In the genomic region with DNA sequence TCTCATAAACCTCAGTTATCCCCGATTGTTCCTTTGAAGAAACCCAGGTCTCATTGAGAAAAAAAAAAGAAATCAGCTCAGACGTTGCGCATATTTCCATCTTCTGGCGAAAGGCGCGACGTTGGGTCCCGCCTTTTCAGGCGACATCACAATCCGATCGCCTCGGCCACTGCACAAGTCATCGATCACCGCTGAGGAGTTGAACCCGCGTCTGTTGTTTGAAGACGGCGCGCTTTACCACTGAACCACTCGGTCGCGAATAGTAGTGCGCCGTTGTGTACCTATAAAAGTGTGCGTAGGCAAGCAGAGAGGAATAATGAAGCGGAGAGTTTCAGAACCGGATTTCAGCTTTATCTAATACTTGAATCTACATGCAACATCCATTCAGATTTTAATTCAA, we compare ENCODE assay signal across 4 worm cellular contexts.
TF ChIP-seq lines count a peak whose summit lies in the region.

A gene (plus strand): TSS at position 394 of the 400 bp plus-strand sequence.

TF ChIP-seq in whole organism, L2 larva, 48 proteins besides CTCF, POLR2A, EP300 and RAD21 (continues in another document):
- TF ChIP-seq ama-1 (optimal IDR thresholded peaks at IDR 0.05; lab: Kevin White, UChicago), result peak; percentile 89
- peak; percentile 70 for TF ChIP-seq ztf-4 (tag; optimal IDR thresholded peaks at IDR 0.05; lab: Kevin White, UChicago)
- TF ChIP-seq lsy-2 (tag; optimal IDR thresholded peaks at IDR 0.05; lab: Kevin White, UChicago), result peak; percentile 25 to 63
- peak; percentile 75 for TF ChIP-seq sem-4 (tag; optimal IDR thresholded peaks at IDR 0.05; lab: Kevin White, UChicago)
- TF ChIP-seq mdl-1 (tag; optimal IDR thresholded peaks at IDR 0.05; lab: Kevin White, UChicago), result no peak
- TF ChIP-seq blmp-1 (tag; optimal IDR thresholded peaks at IDR 0.05; lab: Kevin White, UChicago; ENCODE audit: insufficient read depth), result peak; percentile 32
- TF ChIP-seq ceh-16 (tag; optimal IDR thresholded peaks at IDR 0.05; lab: Kevin White, UChicago), result peak; percentile 33
- TF ChIP-seq crh-2 (tag; optimal IDR thresholded peaks at IDR 0.05; lab: Kevin White, UChicago), result peak; percentile 82
- TF ChIP-seq elt-1 (tag; optimal IDR thresholded peaks at IDR 0.05; lab: Kevin White, UChicago), result no peak
- no peak for TF ChIP-seq mbf-1 (tag; optimal IDR thresholded peaks at IDR 0.05; lab: Kevin White, UChicago)
- no peak for TF ChIP-seq R02D3.7 (tag; optimal IDR thresholded peaks at IDR 0.05; lab: Kevin White, UChicago)
- TF ChIP-seq nhr-25 (tag; optimal IDR thresholded peaks at IDR 0.05; lab: Kevin White, UChicago), result no peak
- TF ChIP-seq nhr-77 (tag; optimal IDR thresholded peaks at IDR 0.05; lab: Kevin White, UChicago), result no peak
- peak; percentile 66 for TF ChIP-seq lin-11 (tag; optimal IDR thresholded peaks at IDR 0.05; lab: Kevin White, UChicago)
- TF ChIP-seq alr-1 (tag; optimal IDR thresholded peaks at IDR 0.05; lab: Kevin White, UChicago), result no peak
- TF ChIP-seq nhr-129 (tag; optimal IDR thresholded peaks at IDR 0.05; lab: Kevin White, UChicago), result peak; percentile 88
- no peak for TF ChIP-seq peb-1 (tag; optimal IDR thresholded peaks at IDR 0.05; lab: Kevin White, UChicago)
- TF ChIP-seq C34F6.9 (tag; optimal IDR thresholded peaks at IDR 0.05; lab: Kevin White, UChicago), result peak; percentile 62
- no peak for TF ChIP-seq ztf-11 (tag; optimal IDR thresholded peaks at IDR 0.05; lab: Kevin White, UChicago)
- TF ChIP-seq F13H6.1 (tag; optimal IDR thresholded peaks at IDR 0.05; lab: Kevin White, UChicago), result peak; percentile 69
- TF ChIP-seq ztf-1 (GFP tag; conservative IDR thresholded peaks at IDR 0.05; lab: Robert Waterston, UW), result no peak
- no peak for TF ChIP-seq unc-39 (tag; optimal IDR thresholded peaks at IDR 0.05; lab: Kevin White, UChicago)

TF ChIP-seq in whole organism, L4 larva, 104 proteins besides CTCF, POLR2A, EP300 and RAD21 (continues in another document):
- no peak for TF ChIP-seq ceh-62 (tag; optimal IDR thresholded peaks at IDR 0.05; lab: Kevin White, UChicago)
- no peak for TF ChIP-seq fkh-10 (GFP tag; optimal IDR thresholded peaks at IDR 0.05; lab: Kevin White, UChicago)
- peak; percentile 79 for TF ChIP-seq mdt-29 (GFP tag; IDR thresholded peaks at IDR 0.05; lab: Robert Waterston, UW)
- TF ChIP-seq lin-13 (GFP tag; optimal IDR thresholded peaks at IDR 0.05; lab: Kevin White, UChicago), result peak; percentile 93
- peak; percentile 99 for TF ChIP-seq F26F4.8 (GFP tag; conservative IDR thresholded peaks at IDR 0.05; lab: Robert Waterston, UW)
- TF ChIP-seq saeg-2 (GFP tag; IDR thresholded peaks at IDR 0.05; lab: Robert Waterston, UW), result peak; percentile 92
- TF ChIP-seq nhr-6 (tag; optimal IDR thresholded peaks at IDR 0.05; lab: Kevin White, UChicago), result peak; percentile 96
- peak; percentile 93 for TF ChIP-seq spr-3 (GFP tag; optimal IDR thresholded peaks at IDR 0.05; lab: Kevin White, UChicago)
- peak; percentile 91 for TF ChIP-seq nhr-42 (GFP tag; IDR thresholded peaks at IDR 0.05; lab: Robert Waterston, UW)
- TF ChIP-seq Y48G9A.11 (GFP tag; IDR thresholded peaks at IDR 0.05; lab: Robert Waterston, UW), result peak; percentile 91
- peak; percentile 96 for TF ChIP-seq D1046.2 (GFP tag; IDR thresholded peaks at IDR 0.05; lab: Robert Waterston, UW)
- TF ChIP-seq spr-1 (tag; optimal IDR thresholded peaks at IDR 0.05; lab: Kevin White, UChicago), result peak; percentile 95
- TF ChIP-seq daf-8 (GFP tag; IDR thresholded peaks at IDR 0.05; lab: Robert Waterston, UW), result peak; percentile 91
- peak; percentile 93 for TF ChIP-seq mes-2 (tag; optimal IDR thresholded peaks at IDR 0.05; lab: Kevin White, UChicago; ENCODE audit: poor library complexity, severe bottlenecking)
- peak; percentile 76 for TF ChIP-seq hlh-11 (tag; optimal IDR thresholded peaks at IDR 0.05; lab: Kevin White, UChicago)
- peak; percentile 45 for TF ChIP-seq nhr-25 (tag; optimal IDR thresholded peaks at IDR 0.05; lab: Kevin White, UChicago; ENCODE audit: borderline replicate concordance, insufficient read depth)
- peak; percentile 82 for TF ChIP-seq ama-1 (optimal IDR thresholded peaks at IDR 0.05; lab: Kevin White, UChicago)
- TF ChIP-seq unc-62 (GFP tag; optimal IDR thresholded peaks at IDR 0.05 in 1 of 2; lab: Kevin White, UChicago), result no peak
- no peak for TF ChIP-seq unc-62 (tag; optimal IDR thresholded peaks at IDR 0.05; lab: Kevin White, UChicago)
- peak; percentile 92 for TF ChIP-seq hmg-1.1 (GFP tag; IDR thresholded peaks at IDR 0.05; lab: Robert Waterston, UW)
- TF ChIP-seq zfp-3 (GFP tag; conservative IDR thresholded peaks at IDR 0.05; lab: Robert Waterston, UW), result peak; percentile 92
- peak; percentile 94 for TF ChIP-seq snpc-1.2 (GFP tag; IDR thresholded peaks at IDR 0.05; lab: Robert Waterston, UW)

TF ChIP-seq in whole organism, late embryonic, 69 proteins besides CTCF, POLR2A, EP300 and RAD21 (continues in another document):
- no peak for TF ChIP-seq pax-1 (tag; optimal IDR thresholded peaks at IDR 0.05; lab: Kevin White, UChicago)
- TF ChIP-seq fkh-6 (tag; optimal IDR thresholded peaks at IDR 0.05; lab: Kevin White, UChicago), result peak; percentile 86
- no peak for TF ChIP-seq odd-2 (tag; optimal IDR thresholded peaks at IDR 0.05; lab: Kevin White, UChicago)
- peak; percentile 88 for TF ChIP-seq pat-9 (tag; optimal IDR thresholded peaks at IDR 0.05; lab: Kevin White, UChicago)
- peak; percentile 85 for TF ChIP-seq madf-2 (tag; optimal IDR thresholded peaks at IDR 0.05; lab: Kevin White, UChicago)
- peak; percentile 80 for TF ChIP-seq hlh-15 (tag; optimal IDR thresholded peaks at IDR 0.05; lab: Kevin White, UChicago)
- peak; percentile 74 for TF ChIP-seq ceh-48 (tag; optimal IDR thresholded peaks at IDR 0.05; lab: Kevin White, UChicago)
- peak; percentile 8 for TF ChIP-seq unc-55 (GFP tag; optimal IDR thresholded peaks at IDR 0.05; lab: Kevin White, UChicago)
- TF ChIP-seq ceh-19 (GFP tag; optimal IDR thresholded peaks at IDR 0.05; lab: Kevin White, UChicago), result peak; percentile 93
- peak; percentile 62; the same call in 1 of the 2 replicates for TF ChIP-seq sox-2 (GFP tag; IDR thresholded peaks at IDR 0.05; lab: Robert Waterston, UW)
- peak; percentile 68 for TF ChIP-seq ceh-9 (tag; optimal IDR thresholded peaks at IDR 0.05; lab: Kevin White, UChicago)
- TF ChIP-seq fax-1 (tag; optimal IDR thresholded peaks at IDR 0.05; lab: Kevin White, UChicago), result peak; percentile 82
- TF ChIP-seq che-1 (tag; optimal IDR thresholded peaks at IDR 0.05; lab: Kevin White, UChicago), result peak; percentile 90
- peak; percentile 82 for TF ChIP-seq ceh-30 (tag; optimal IDR thresholded peaks at IDR 0.05; lab: Kevin White, UChicago)
- TF ChIP-seq C38D4.7 (GFP tag; optimal IDR thresholded peaks at IDR 0.05; lab: Kevin White, UChicago), result peak; percentile 86
- peak; percentile 87 for TF ChIP-seq ttx-3 (tag; optimal IDR thresholded peaks at IDR 0.05; lab: Kevin White, UChicago)
- TF ChIP-seq ceh-18 (tag; optimal IDR thresholded peaks at IDR 0.05; lab: Kevin White, UChicago), result peak; percentile 78
- TF ChIP-seq K02D7.2 (tag; optimal IDR thresholded peaks at IDR 0.05; lab: Kevin White, UChicago), result peak; percentile 85
- TF ChIP-seq ceh-45 (GFP tag; IDR thresholded peaks at IDR 0.05; lab: Robert Waterston, UW), result peak; percentile 81
- TF ChIP-seq gmeb-2 (tag; optimal IDR thresholded peaks at IDR 0.05; lab: Kevin White, UChicago), result peak; percentile 80
- TF ChIP-seq syd-9 (tag; optimal IDR thresholded peaks at IDR 0.05; lab: Kevin White, UChicago), result peak; percentile 91
- TF ChIP-seq lim-6 (tag; optimal IDR thresholded peaks at IDR 0.05; lab: Kevin White, UChicago), result peak; percentile 46
- no peak for TF ChIP-seq pag-3 (tag; optimal IDR thresholded peaks at IDR 0.05; lab: Kevin White, UChicago; ENCODE audit: borderline replicate concordance)
- peak; percentile 88 for TF ChIP-seq ceh-2 (tag; optimal IDR thresholded peaks at IDR 0.05; lab: Kevin White, UChicago)

TF ChIP-seq in whole organism, mixed stage, embryonic, 35 proteins besides CTCF, POLR2A, EP300 and RAD21 (continues in another document):
- TF ChIP-seq unc-120 (tag; optimal IDR thresholded peaks at IDR 0.05; lab: Kevin White, UChicago; ENCODE audit: poor library complexity, severe bottlenecking) (peak; percentile 94), pha-4 (tag; optimal IDR thresholded peaks at IDR 0.05; lab: Kevin White, UChicago) (peak; percentile 75), unc-39 (tag; optimal IDR thresholded peaks at IDR 0.05; lab: Kevin White, UChicago) (no peak), bed-3 (GFP tag; optimal IDR thresholded peaks at IDR 0.05; lab: Kevin White, UChicago) (peak; percentile 76), drap-1 (GFP tag; optimal IDR thresholded peaks at IDR 0.05; lab: Kevin White, UChicago) (peak; percentile 99), sem-2 (GFP tag; optimal IDR thresholded peaks at IDR 0.05; lab: Kevin White, UChicago) (peak; percentile 84), nhr-2 (tag; optimal IDR thresholded peaks at IDR 0.05; lab: Kevin White, UChicago) (no peak), mep-1 (tag; optimal IDR thresholded peaks at IDR 0.05; lab: Kevin White, UChicago) (peak; percentile 47), ceh-83 (GFP tag; optimal IDR thresholded peaks at IDR 0.05; lab: Kevin White, UChicago) (peak; percentile 93), cnd-1 (tag; optimal IDR thresholded peaks at IDR 0.05; lab: Kevin White, UChicago) (peak; percentile 94), mls-2 (tag; optimal IDR thresholded peaks at IDR 0.05; lab: Kevin White, UChicago) (peak; percentile 93), elt-3 (tag; optimal IDR thresholded peaks at IDR 0.05; lab: Kevin White, UChicago) (no peak), ham-2 (GFP tag; optimal IDR thresholded peaks at IDR 0.05; lab: Kevin White, UChicago) (peak; percentile 81), tbx-8 (GFP tag; optimal IDR thresholded peaks at IDR 0.05; lab: Kevin White, UChicago) (peak; percentile 88), snpc-4 (tag; optimal IDR thresholded peaks at IDR 0.05; lab: Kevin White, UChicago) (no peak), blmp-1 (tag; optimal IDR thresholded peaks at IDR 0.05; lab: Kevin White, UChicago) (no peak), ceh-39 (tag; optimal IDR thresholded peaks at IDR 0.05; lab: Kevin White, UChicago) (no peak), sptf-1 (tag; optimal IDR thresholded peaks at IDR 0.05; lab: Kevin White, UChicago) (peak; percentile 93), elt-1 (tag; optimal IDR thresholded peaks at IDR 0.05; lab: Kevin White, UChicago; ENCODE audit: borderline replicate concordance, insufficient read depth) (no peak), ceh-43 (GFP tag; optimal IDR thresholded peaks at IDR 0.05; lab: Kevin White, UChicago) (peak; percentile 84), nhr-28 (tag; optimal IDR thresholded peaks at IDR 0.05; lab: Kevin White, UChicago) (no peak), hlh-1 (tag; optimal IDR thresholded peaks at IDR 0.05; lab: Kevin White, UChicago) (peak; percentile 28), nhr-237 (tag; optimal IDR thresholded peaks at IDR 0.05; lab: Kevin White, UChicago) (no peak), M03D4.4 (tag; optimal IDR thresholded peaks at IDR 0.05; lab: Kevin White, UChicago) (peak; percentile 90), flh-1 (GFP tag; optimal IDR thresholded peaks at IDR 0.05; lab: Kevin White, UChicago) (peak; percentile 77), zip-8 (tag; optimal IDR thresholded peaks at IDR 0.05; lab: Kevin White, UChicago) (no peak), ces-1 (GFP tag; optimal IDR thresholded peaks at IDR 0.05; lab: Kevin White, UChicago) (no peak)
